Worm (Caenorhabditis elegans) whole organism, young adult: ENCODE data around the gene nhr-51.

ENCODE experiments used
- B0019.2 ChIP-seq: fragments of 200-800 bp; sonication (Bioruptor generic); conservative IDR thresholded peaks from 2 replicates; pipeline ENCODE4 v1.3.6; 2022; ENCODE audit warnings: missing genetic modification reagents, missing genetic modification characterization, missing compliant biosample characterization
- C06A6.2 ChIP-seq: fragments of 200-800 bp; sonication (Bioruptor generic); conservative IDR thresholded peaks from 2 replicates; pipeline ENCODE4 v1.3.6; 2022; ENCODE audit warnings: missing genetic modification characterization, missing compliant biosample characterization
- F10E7.11 ChIP-seq: sonication (generic microtip); optimal IDR thresholded peaks from 2 replicates; lab custom pipeline; 2017; ENCODE audit warnings: mild to moderate bottlenecking, missing genetic modification characterization, moderate library complexity, missing compliant biosample characterization
- F22D6.2 ChIP-seq: sonication (generic microtip); optimal IDR thresholded peaks from 2 replicates; lab custom pipeline; 2016; ENCODE audit warnings: mild to moderate bottlenecking, missing genetic modification characterization, missing compliant biosample characterization
- F37B4.10 ChIP-seq: fragments of 200-800 bp; sonication (Bioruptor generic); IDR thresholded peaks from 2 replicates; pipeline ENCODE4 v1.3.6; 2022; ENCODE audit warnings: missing genetic modification characterization, missing compliant biosample characterization
- F39B2.1 ChIP-seq: fragments of 200-800 bp; sonication (Bioruptor generic); IDR thresholded peaks from 2 replicates; pipeline ENCODE4 v1.3.6; 2022; ENCODE audit warnings: missing genetic modification reagents, missing genetic modification characterization, missing compliant biosample characterization
- K12H6.12 ChIP-seq: fragments of 200-800 bp; sonication (Bioruptor generic); optimal IDR thresholded peaks from 2 replicates; lab custom pipeline; 2018; ENCODE audit warnings: mild to moderate bottlenecking, missing genetic modification characterization, missing compliant biosample characterization
- T07F8.4 ChIP-seq: sonication (generic microtip); optimal IDR thresholded peaks from 2 replicates; lab custom pipeline; 2016; ENCODE audit warnings: mild to moderate bottlenecking, missing genetic modification characterization, moderate library complexity, missing compliant biosample characterization
- Y53G8AR.9 ChIP-seq: fragments of 200-800 bp; sonication (Bioruptor generic); conservative IDR thresholded peaks from 2 replicates; pipeline ENCODE4 v1.3.6; 2022; ENCODE audit warnings: missing genetic modification reagents, missing genetic modification characterization, missing compliant biosample characterization
- Y56A3A.18 ChIP-seq: fragments of 200-800 bp; sonication (Bioruptor generic); IDR thresholded peaks from 2 replicates; pipeline ENCODE4 v1.3.6; 2022; ENCODE audit warnings: missing genetic modification reagents, missing genetic modification characterization, missing compliant biosample characterization
- ama-1 ChIP-seq, 3 experiments: fragments of 150-350 bp in 1 of 3; sonication (generic microtip) in 2 of 3; optimal IDR thresholded peaks; 2 replicates each; lab custom pipeline; 2014 to 2018; ENCODE audit warnings: missing biosample characterization in 2 of 3, missing genetic modification characterization in 2 of 3, missing genetic modification reagents in 2 of 3
- aptf-3 ChIP-seq: fragments of 200-800 bp; sonication (Bioruptor generic); IDR thresholded peaks from 2 replicates; pipeline ENCODE4 v1.3.6; 2022; ENCODE audit warnings: missing genetic modification characterization, missing compliant biosample characterization
- atf-7 ChIP-seq: sonication (generic microtip); optimal IDR thresholded peaks from 2 replicates; lab custom pipeline; 2017; ENCODE audit warnings: mild to moderate bottlenecking, missing genetic modification characterization, missing compliant biosample characterization
- attf-5 ChIP-seq: fragments of 200-800 bp; sonication (Bioruptor generic); optimal IDR thresholded peaks from 2 replicates; lab custom pipeline; 2018; ENCODE audit warnings: mild to moderate bottlenecking, missing genetic modification characterization, missing compliant biosample characterization
- bed-1 ChIP-seq: fragments of 200-800 bp; sonication (Bioruptor generic); IDR thresholded peaks from 2 replicates; pipeline ENCODE4 v1.3.6; 2022; ENCODE audit warnings: missing genetic modification reagents, missing genetic modification characterization, missing compliant biosample characterization
- bed-2 ChIP-seq: fragments of 200-800 bp; sonication (Bioruptor generic); IDR thresholded peaks from 2 replicates; pipeline ENCODE4 v1.3.6; 2022; ENCODE audit warnings: missing genetic modification reagents, missing genetic modification characterization, missing compliant biosample characterization
- ccch-3 ChIP-seq: fragments of 200-800 bp; sonication (Bioruptor generic); optimal IDR thresholded peaks from 2 replicates; lab custom pipeline; 2018; ENCODE audit warnings: mild to moderate bottlenecking, missing genetic modification characterization, missing compliant biosample characterization
- ceh-100 ChIP-seq: fragments of 200-800 bp; sonication (Bioruptor generic); IDR thresholded peaks from 2 replicates; pipeline ENCODE4 v1.3.6; 2022; ENCODE audit warnings: missing genetic modification reagents, missing genetic modification characterization, missing compliant biosample characterization
- ceh-58 ChIP-seq: fragments of 200-800 bp; sonication (Bioruptor generic); IDR thresholded peaks from 2 replicates; pipeline ENCODE4 v1.3.6; 2022; ENCODE audit warnings: missing genetic modification characterization, missing compliant biosample characterization
- ceh-79 ChIP-seq: sonication (generic microtip); optimal IDR thresholded peaks from 2 replicates; lab custom pipeline; 2017; ENCODE audit warnings: mild to moderate bottlenecking, missing genetic modification characterization, missing compliant biosample characterization
- dox-1 ChIP-seq: fragments of 200-800 bp; sonication (Bioruptor generic); IDR thresholded peaks from 2 replicates; pipeline ENCODE4 v1.3.6; 2022; ENCODE audit warnings: missing genetic modification reagents, missing genetic modification characterization, missing compliant biosample characterization
- dpff-1 ChIP-seq: sonication (generic microtip); optimal IDR thresholded peaks from 2 replicates; lab custom pipeline; 2017; ENCODE audit warnings: mild to moderate bottlenecking, missing genetic modification characterization, missing compliant biosample characterization
- efl-1 ChIP-seq: fragments of 150-350 bp; optimal IDR thresholded peaks from 2 replicates; lab custom pipeline; 2014; ENCODE audit warnings: missing biosample characterization, missing genetic modification reagents, missing genetic modification characterization
- hlh-26 ChIP-seq: fragments of 200-800 bp; sonication (Bioruptor generic); conservative IDR thresholded peaks from 2 replicates; pipeline ENCODE4 v1.3.6; 2022; ENCODE audit warnings: missing genetic modification reagents, missing genetic modification characterization, missing compliant biosample characterization
- hmg-20 ChIP-seq: fragments of 200-800 bp; sonication (Bioruptor generic); IDR thresholded peaks from 2 replicates; pipeline ENCODE4 v1.3.6; 2022; ENCODE audit warnings: missing genetic modification reagents, missing genetic modification characterization, missing compliant biosample characterization
- let-526 ChIP-seq: fragments of 200-800 bp; sonication (Bioruptor generic); IDR thresholded peaks from 2 replicates; pipeline ENCODE4 v1.3.6; 2022; ENCODE audit warnings: missing genetic modification reagents, missing genetic modification characterization, missing compliant biosample characterization
- lin-40 ChIP-seq: sonication (generic microtip); optimal IDR thresholded peaks from 2 replicates; lab custom pipeline; 2016; ENCODE audit warnings: missing genetic modification characterization, mild to moderate bottlenecking, missing compliant biosample characterization, missing genotype, missing genetic modification reagents
- lsy-27 ChIP-seq: sonication (generic microtip); optimal IDR thresholded peaks from 2 replicates; lab custom pipeline; 2017; ENCODE audit warnings: missing genetic modification characterization, mild to moderate bottlenecking, missing compliant biosample characterization, antibody characterized with exemption, missing genotype, borderline replicate concordance; ENCODE audit not compliant: insufficient read depth
- madf-8 ChIP-seq: fragments of 200-800 bp; sonication (Bioruptor generic); conservative IDR thresholded peaks from 2 replicates; pipeline ENCODE4 v1.3.6; 2022; ENCODE audit warnings: missing genetic modification reagents, missing genetic modification characterization, missing compliant biosample characterization
- mel-28 ChIP-seq: sonication (generic microtip); optimal IDR thresholded peaks from 2 replicates; lab custom pipeline; 2016; ENCODE audit warnings: borderline replicate concordance, mild to moderate bottlenecking, missing genetic modification characterization, missing compliant biosample characterization
- nfya-1 ChIP-seq: sonication (generic microtip); optimal IDR thresholded peaks from 2 replicates; lab custom pipeline; 2017; ENCODE audit warnings: antibody characterized with exemption, missing compliant biosample characterization, missing genetic modification characterization, borderline replicate concordance; ENCODE audit not compliant: insufficient read depth
- rpc-1 ChIP-seq, 2 experiments: fragments of 150-350 bp in 1 of 2; sonication (generic microtip) in 1 of 2; optimal IDR thresholded peaks; 2 replicates each; lab custom pipeline; 2014 to 2018; ENCODE audit warnings: missing biosample characterization in 1 of 2, missing genetic modification characterization in 1 of 2, missing genetic modification reagents in 1 of 2, missing genotype in 1 of 2
- sdz-38 ChIP-seq: sonication (generic microtip); optimal IDR thresholded peaks from 2 replicates; lab custom pipeline; 2016; ENCODE audit warnings: missing genotype, missing genetic modification characterization, missing compliant biosample characterization
- snpc-1.1 ChIP-seq: sonication (generic microtip); optimal IDR thresholded peaks from 2 replicates; lab custom pipeline; 2017; ENCODE audit warnings: missing genetic modification characterization, mild to moderate bottlenecking, missing compliant biosample characterization, antibody characterized with exemption, moderate library complexity, missing genotype, missing genetic modification reagents; ENCODE audit not compliant: insufficient read depth
- snpc-3.4 ChIP-seq: sonication (generic microtip); optimal IDR thresholded peaks from 2 replicates; lab custom pipeline; 2017; ENCODE audit warnings: missing genetic modification characterization, mild to moderate bottlenecking, missing compliant biosample characterization, antibody characterized with exemption, moderate library complexity, missing genotype, missing genetic modification reagents
- snpc-4 ChIP-seq, 5 experiments: fragments of 150-350 bp in 1 of 5; sonication (generic microtip) in 4 of 5; optimal IDR thresholded peaks; 2 replicates each; lab custom pipeline; 2014 to 2018; ENCODE audit warnings: missing genetic modification characterization in 5 of 5, missing biosample characterization in 3 of 5, antibody characterized with exemption in 2 of 5, mild to moderate bottlenecking in 2 of 5, missing compliant biosample characterization in 2 of 5, missing genotype in 2 of 5, moderate library complexity in 2 of 5, missing genetic modification reagents in 1 of 5
- sptf-2 ChIP-seq: fragments of 200-800 bp; sonication (Bioruptor generic); optimal IDR thresholded peaks from 2 replicates; lab custom pipeline; 2018; ENCODE audit warnings: mild to moderate bottlenecking, missing genetic modification characterization, missing compliant biosample characterization
- tbp1 ChIP-seq: fragments of 200-800 bp; sonication (Bioruptor generic); optimal IDR thresholded peaks from 2 replicates; lab custom pipeline; 2018; ENCODE audit warnings: mild to moderate bottlenecking, missing genetic modification characterization, missing compliant biosample characterization
- unc-130 ChIP-seq: sonication (generic microtip); optimal IDR thresholded peaks from 2 replicates; lab custom pipeline; 2016; ENCODE audit warnings: missing genetic modification reagents, missing genetic modification characterization, missing compliant biosample characterization
- xnd-1 ChIP-seq: sonication (generic microtip); optimal IDR thresholded peaks from 2 replicates; lab custom pipeline; 2016; ENCODE audit warnings: missing genotype, missing genetic modification reagents, missing genetic modification characterization, missing compliant biosample characterization
- zfh-2 ChIP-seq: fragments of 200-800 bp; sonication (Bioruptor generic); conservative IDR thresholded peaks from 2 replicates; pipeline ENCODE4 v1.3.6; 2022; ENCODE audit warnings: missing genetic modification reagents, missing genetic modification characterization, missing compliant biosample characterization
- ztf-22 ChIP-seq: fragments of 200-800 bp; sonication (Bioruptor generic); optimal IDR thresholded peaks from 2 replicates; lab custom pipeline; 2018; ENCODE audit warnings: mild to moderate bottlenecking, missing genetic modification characterization, moderate library complexity, missing compliant biosample characterization
- ztf-25 ChIP-seq: fragments of 200-800 bp; sonication (Bioruptor generic); IDR thresholded peaks from 2 replicates; pipeline ENCODE4 v1.3.6; 2022; ENCODE audit warnings: missing genetic modification reagents, missing genetic modification characterization, missing compliant biosample characterization
- ztf-26 ChIP-seq: sonication (generic microtip); optimal IDR thresholded peaks from 2 replicates; lab custom pipeline; 2017; ENCODE audit warnings: missing genetic modification characterization, missing compliant biosample characterization
- ztf-28 ChIP-seq: fragments of 200-800 bp; sonication (Bioruptor generic); IDR thresholded peaks from 2 replicates; pipeline ENCODE4 v1.3.6; 2022; ENCODE audit warnings: missing genetic modification reagents, missing genetic modification characterization, missing compliant biosample characterization

The nhr-51 gene

DNA sequence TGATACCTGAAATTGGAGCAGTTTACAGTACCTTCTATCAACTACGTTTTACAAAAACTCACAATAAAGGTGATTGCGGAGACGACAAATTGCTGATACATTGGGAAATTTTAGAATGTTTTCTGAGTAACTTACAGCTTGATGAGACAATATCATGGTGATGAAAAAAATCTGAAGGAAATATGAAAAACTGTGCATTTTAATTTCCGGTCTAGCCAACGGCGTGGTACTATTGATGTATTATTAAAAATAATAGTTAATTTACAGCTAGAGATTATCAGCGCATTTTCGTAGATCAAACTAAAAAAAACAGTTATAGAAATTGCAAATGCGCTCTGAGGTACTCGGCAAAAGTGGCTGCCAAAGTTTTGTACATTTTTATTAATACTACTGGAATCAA is 24.3 kb downstream of the nhr-51 start, which contains the start of gene srx-29:
Gene srx-29 (minus strand): TSS at position 101 of the 400 bp plus-strand sequence.
- no peak for TF ChIP-seq sptf-2 (GFP tag; lab: Kevin White, UChicago)
- no peak for TF ChIP-seq F10E7.11 (tag; lab: Kevin White, UChicago)
- TF ChIP-seq C06A6.2 (GFP tag; lab: Robert Waterston, UW), result no peak
- TF ChIP-seq K12H6.12 (tag; lab: Kevin White, UChicago), result no peak
- no peak for TF ChIP-seq ama-1 (optimal IDR thresholded peaks at IDR 0.05; lab: Kevin White, UChicago)
- no peak for TF ChIP-seq ama-1 (GFP tag; optimal IDR thresholded peaks at IDR 0.05; lab: Kevin White, UChicago)
- no peak for TF ChIP-seq mel-28 (tag; lab: Kevin White, UChicago)
- no peak for TF ChIP-seq lsy-27 (tag; lab: Kevin White, UChicago)
- no peak for TF ChIP-seq rpc-1 (optimal IDR thresholded peaks at IDR 0.05; lab: Kevin White, UChicago)
- no peak for TF ChIP-seq rpc-1 (tag; optimal IDR thresholded peaks at IDR 0.05; lab: Kevin White, UChicago)
- no peak for TF ChIP-seq F22D6.2 (tag; lab: Kevin White, UChicago)
- TF ChIP-seq bed-2 (GFP tag; lab: Robert Waterston, UW), result no peak
- no peak for TF ChIP-seq hmg-20 (GFP tag; lab: Robert Waterston, UW)
- TF ChIP-seq ceh-58 (GFP tag; lab: Robert Waterston, UW), result no peak
- no peak for TF ChIP-seq snpc-1.1 (tag; lab: Kevin White, UChicago)
- TF ChIP-seq atf-7 (tag; lab: Kevin White, UChicago), result no peak
- no peak for TF ChIP-seq dox-1
- TF ChIP-seq F39B2.1 (GFP tag; lab: Robert Waterston, UW), result no peak

DNA sequence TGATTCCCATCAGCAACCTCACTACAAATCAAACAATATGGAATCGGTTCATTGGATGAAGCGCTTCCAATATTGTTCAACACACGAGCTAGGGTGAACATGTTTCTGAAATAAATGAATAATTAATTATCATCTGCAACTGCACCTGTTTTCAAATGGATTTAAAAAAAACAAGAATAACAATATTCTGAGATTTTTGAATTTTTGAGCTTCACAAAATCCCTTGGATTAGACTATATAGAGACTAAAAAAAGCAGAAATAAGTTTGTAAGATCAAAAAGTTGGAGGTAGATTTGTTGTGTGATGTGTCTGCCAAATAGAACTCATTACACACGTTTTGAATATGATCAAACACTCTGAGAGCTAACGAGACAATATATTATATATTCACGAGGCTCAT is 26.0 kb downstream of the nhr-51 start, which contains the start of gene nhr-199:
Gene nhr-199 (minus strand): TSS at position 101 of the 400 bp plus-strand sequence.
- TF ChIP-seq ztf-26 (tag; lab: Kevin White, UChicago) (no peak), bed-1 (GFP tag; lab: Robert Waterston, UW) (no peak), nfya-1 (tag; lab: Kevin White, UChicago) (no peak), ceh-79 (tag; lab: Kevin White, UChicago) (no peak), F37B4.10 (no peak), sdz-38 (tag; lab: Kevin White, UChicago) (no peak), let-526 (GFP tag; lab: Robert Waterston, UW) (no peak), ama-1 (optimal IDR thresholded peaks at IDR 0.05; lab: Kevin White, UChicago) (no peak), ama-1 (GFP tag; optimal IDR thresholded peaks at IDR 0.05; lab: Kevin White, UChicago) (no peak), tbp1 (GFP tag; lab: Kevin White, UChicago) (no peak), Y56A3A.18 (GFP tag; lab: Robert Waterston, UW) (no peak), zfh-2 (GFP tag; lab: Robert Waterston, UW) (no peak), T07F8.4 (tag; lab: Kevin White, UChicago) (no peak)
- TF ChIP-seq, all 124 proteins: peak for 0

DNA sequence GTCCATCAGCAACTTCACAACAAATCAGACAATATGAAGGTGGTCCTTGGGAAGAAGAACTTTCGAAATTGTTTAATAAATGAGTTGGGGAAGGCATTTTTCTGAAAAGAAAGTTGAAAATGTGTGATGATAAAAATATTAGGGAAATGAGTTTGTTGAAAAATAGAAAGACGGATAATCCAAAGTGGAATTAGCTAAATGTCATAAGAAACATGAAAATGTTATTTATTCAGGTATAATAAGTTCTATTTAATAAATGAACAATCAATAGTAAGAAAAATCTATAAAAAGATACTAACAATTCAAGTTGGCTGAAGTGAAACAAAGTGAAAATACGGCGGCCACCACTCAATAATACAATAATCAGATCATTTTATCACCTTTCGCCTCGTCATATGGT is 28.5 kb downstream of the nhr-51 start, which contains the start of gene nhr-53:
Gene nhr-53 (minus strand): TSS at position 101 of the 400 bp plus-strand sequence.
- no peak for TF ChIP-seq unc-130 (GFP tag; lab: Kevin White, UChicago)
- TF ChIP-seq ztf-25 (GFP tag; lab: Robert Waterston, UW), result no peak
- no peak for TF ChIP-seq lin-40 (tag; lab: Kevin White, UChicago)
- no peak for TF ChIP-seq snpc-4 (GFP tag; optimal IDR thresholded peaks at IDR 0.05; lab: Kevin White, UChicago)
- TF ChIP-seq snpc-4 (tag; optimal IDR thresholded peaks at IDR 0.05; lab: Kevin White, UChicago), result no peak
- no peak for TF ChIP-seq dpff-1 (tag; lab: Kevin White, UChicago)
- no peak for TF ChIP-seq ccch-3
- TF ChIP-seq snpc-3.4 (tag; lab: Kevin White, UChicago), result no peak
- no peak for TF ChIP-seq ceh-100 (GFP tag; lab: Robert Waterston, UW)
- TF ChIP-seq ztf-22 (GFP tag; lab: Kevin White, UChicago), result no peak
- TF ChIP-seq ztf-28, result no peak
- TF ChIP-seq B0019.2 (GFP tag; lab: Robert Waterston, UW), result no peak
- TF ChIP-seq xnd-1 (tag; lab: Kevin White, UChicago), result no peak
- no peak for TF ChIP-seq hlh-26 (GFP tag; lab: Robert Waterston, UW)
- TF ChIP-seq Y53G8AR.9, result no peak
- TF ChIP-seq aptf-3 (GFP tag; lab: Robert Waterston, UW), result no peak
- TF ChIP-seq madf-8 (GFP tag; lab: Robert Waterston, UW), result no peak
- TF ChIP-seq attf-5 (GFP tag; lab: Kevin White, UChicago), result no peak
- no peak for TF ChIP-seq efl-1 (GFP tag; lab: Kevin White, UChicago)
